Fruit fly (Drosophila melanogaster) whole organism, prepupa: ENCODE results near the gene CG13014.
A peak's percentile ranks its signal among the peaks of the same experiment; 100 is the strongest.

Experiments used
- Blimp-1 ChIP-seq: fragments of 200-800 bp; sonication (Bioruptor generic); optimal IDR thresholded peaks from 3 replicates; lab custom pipeline; 2017; ENCODE audit warnings: missing biosample characterization, missing genetic modification characterization, mild to moderate bottlenecking, moderate library complexity, missing genetic modification reagents
- CG10631 ChIP-seq: fragments of 200-800 bp; sonication (Bioruptor generic); optimal IDR thresholded peaks from 2 replicates; lab custom pipeline; 2016; ENCODE audit warnings: missing biosample characterization, missing genetic modification characterization
- CG11294 ChIP-seq: fragments of 200-800 bp; sonication (Bioruptor generic); IDR thresholded peaks from 2 replicates; pipeline ENCODE4 v1.3.6; 2022; ENCODE audit warnings: missing biosample characterization, missing genetic modification characterization
- CG11902 ChIP-seq: fragments of 200-800 bp; sonication (Bioruptor generic); optimal IDR thresholded peaks from 3 replicates; lab custom pipeline; 2016; ENCODE audit warnings: missing biosample characterization, missing genetic modification characterization
- CG15336 ChIP-seq: fragments of 200-800 bp; sonication (Bioruptor generic); IDR thresholded peaks from 2 replicates; pipeline ENCODE4 v1.3.6; 2022; ENCODE audit warnings: missing biosample characterization, missing genetic modification characterization
- CG1621 ChIP-seq: fragments of 200-800 bp; sonication (Bioruptor generic); optimal IDR thresholded peaks from 3 replicates; lab custom pipeline; 2018; ENCODE audit warnings: missing biosample characterization, mild to moderate bottlenecking, missing genetic modification characterization
- CG3032 ChIP-seq: fragments of 200-800 bp; optimal IDR thresholded peaks from 2 replicates; lab custom pipeline; 2019; ENCODE audit warnings: missing biosample characterization, mild to moderate bottlenecking, missing genetic modification characterization, moderate library complexity
- CG31627 ChIP-seq: fragments of 200-800 bp; sonication (Bioruptor generic); optimal IDR thresholded peaks from 3 replicates; lab custom pipeline; 2016; ENCODE audit warnings: missing biosample characterization, missing genetic modification characterization
- CG32006 ChIP-seq: fragments of 200-800 bp; sonication (Bioruptor generic); optimal IDR thresholded peaks from 3 replicates; lab custom pipeline; 2017; ENCODE audit warnings: missing biosample characterization, mild to moderate bottlenecking, missing genetic modification characterization
- CG6163 ChIP-seq: fragments of 200-800 bp; sonication (Bioruptor generic); IDR thresholded peaks from 3 replicates; pipeline ENCODE4 v1.3.6; 2022; ENCODE audit warnings: missing biosample characterization, missing genetic modification characterization
- CG8119 ChIP-seq: fragments of 200-800 bp; sonication (Bioruptor generic); IDR thresholded peaks from 3 replicates; pipeline ENCODE4 v1.3.6; 2022; ENCODE audit warnings: missing biosample characterization, missing genetic modification characterization
- CG8632 ChIP-seq: fragments of 200-800 bp; sonication (Bioruptor generic); optimal IDR thresholded peaks from 3 replicates; lab custom pipeline; 2016; ENCODE audit warnings: missing biosample characterization, missing genetic modification characterization
- Eip75B ChIP-seq: fragments of 200-800 bp; sonication (Bioruptor generic); optimal IDR thresholded peaks from 3 replicates; lab custom pipeline; 2016; ENCODE audit warnings: missing biosample characterization, missing genetic modification characterization
- Eip78C ChIP-seq: fragments of 200-800 bp; sonication (Bioruptor generic); peaks from one replicate; lab custom pipeline; 2016; ENCODE audit warnings: missing biosample characterization, missing genetic modification characterization
- Eip93F ChIP-seq: fragments of 200-800 bp; sonication (Bioruptor generic); optimal IDR thresholded peaks from 2 replicates; lab custom pipeline; 2016; ENCODE audit warnings: missing biosample characterization, mild to moderate bottlenecking, missing genetic modification characterization
- Ets21C ChIP-seq: fragments of 200-800 bp; sonication (Bioruptor generic); optimal IDR thresholded peaks from 3 replicates; lab custom pipeline; 2016; ENCODE audit warnings: missing biosample characterization, missing genetic modification characterization
- Ets96B ChIP-seq: fragments of 200-800 bp; optimal IDR thresholded peaks from 2 replicates; lab custom pipeline; 2019; ENCODE audit warnings: missing biosample characterization, mild to moderate bottlenecking, missing genetic modification characterization, moderate library complexity
- Gug ChIP-seq: fragments of 200-800 bp; sonication (Bioruptor generic); IDR thresholded peaks from 2 replicates; pipeline ENCODE4 v1.3.6; 2022; ENCODE audit warnings: missing biosample characterization, missing genetic modification characterization
- Met ChIP-seq: fragments of 200-800 bp; sonication (Bioruptor generic); optimal IDR thresholded peaks from 3 replicates; lab custom pipeline; 2016; ENCODE audit warnings: missing biosample characterization, missing genetic modification characterization
- Smox ChIP-seq: fragments of 200-800 bp; sonication (Bioruptor generic); optimal IDR thresholded peaks from 3 replicates; lab custom pipeline; 2016; ENCODE audit warnings: missing biosample characterization, missing genetic modification characterization
- Sox102F ChIP-seq: fragments of 200-800 bp; sonication (Bioruptor generic); optimal IDR thresholded peaks from 2 replicates; lab custom pipeline; 2016; ENCODE audit warnings: missing biosample characterization, mild to moderate bottlenecking, missing genetic modification characterization
- achi ChIP-seq: fragments of 200-800 bp; sonication (Bioruptor generic); optimal IDR thresholded peaks from 3 replicates; lab custom pipeline; 2016; ENCODE audit warnings: missing biosample characterization, missing genetic modification characterization
- acj6 ChIP-seq: fragments of 200-800 bp; sonication (Bioruptor generic); optimal IDR thresholded peaks from 3 replicates; lab custom pipeline; 2016; ENCODE audit warnings: missing biosample characterization, missing genetic modification characterization
- cyc ChIP-seq: fragments of 200-800 bp; sonication (Bioruptor generic); optimal IDR thresholded peaks from 3 replicates; lab custom pipeline; 2016; ENCODE audit warnings: missing biosample characterization, missing genetic modification characterization
- dac ChIP-seq: fragments of 200-800 bp; sonication (Bioruptor generic); optimal IDR thresholded peaks from 2 replicates; lab custom pipeline; 2017; ENCODE audit warnings: missing biosample characterization, mild to moderate bottlenecking, missing genetic modification characterization
- dsx ChIP-seq: fragments of 200-800 bp; optimal IDR thresholded peaks from 3 replicates; lab custom pipeline; 2019; ENCODE audit warnings: missing biosample characterization, mild to moderate bottlenecking, missing genetic modification characterization, moderate library complexity; ENCODE audit not compliant: poor library complexity, severe bottlenecking
- eg ChIP-seq: fragments of 200-800 bp; sonication (Bioruptor generic); IDR thresholded peaks from 3 replicates; pipeline ENCODE4 v1.3.6; 2022; ENCODE audit warnings: missing biosample characterization, missing genetic modification characterization
- fd85E ChIP-seq: fragments of 200-800 bp; sonication (Bioruptor generic); optimal IDR thresholded peaks from 3 replicates; lab custom pipeline; 2016; ENCODE audit warnings: missing biosample characterization, missing genetic modification characterization
- fkh ChIP-seq: fragments of 200-800 bp; sonication (Bioruptor generic); optimal IDR thresholded peaks from 3 replicates; lab custom pipeline; 2017; ENCODE audit warnings: missing biosample characterization, mild to moderate bottlenecking, missing genetic modification characterization, moderate library complexity
- pdm3 ChIP-seq: fragments of 200-800 bp; sonication (Bioruptor generic); optimal IDR thresholded peaks from 3 replicates; lab custom pipeline; 2016; ENCODE audit warnings: missing biosample characterization, missing genetic modification characterization
- ss ChIP-seq, 2 experiments: fragments of 200-800 bp; sonication (Bioruptor generic); optimal IDR thresholded peaks; 2 replicates in 1 of 2; 3 replicates in 1 of 2; lab custom pipeline; 2017 to 2018; ENCODE audit warnings: mild to moderate bottlenecking in 2 of 2, missing biosample characterization in 2 of 2, missing genetic modification characterization in 2 of 2, moderate library complexity in 1 of 2
- svp ChIP-seq: fragments of 200-800 bp; sonication (Bioruptor generic); peaks from one replicate; lab custom pipeline; 2016; ENCODE audit warnings: missing biosample characterization, missing genetic modification characterization
- topi ChIP-seq: fragments of 200-800 bp; sonication (Bioruptor generic); optimal IDR thresholded peaks from 3 replicates; lab custom pipeline; 2016; ENCODE audit warnings: missing biosample characterization, missing genetic modification characterization
- vri ChIP-seq: fragments of 200-800 bp; sonication (Bioruptor generic); optimal IDR thresholded peaks from 3 replicates; lab custom pipeline; 2016; ENCODE audit warnings: missing biosample characterization, mild to moderate bottlenecking, missing genetic modification characterization

Gene CG13014

DNA sequence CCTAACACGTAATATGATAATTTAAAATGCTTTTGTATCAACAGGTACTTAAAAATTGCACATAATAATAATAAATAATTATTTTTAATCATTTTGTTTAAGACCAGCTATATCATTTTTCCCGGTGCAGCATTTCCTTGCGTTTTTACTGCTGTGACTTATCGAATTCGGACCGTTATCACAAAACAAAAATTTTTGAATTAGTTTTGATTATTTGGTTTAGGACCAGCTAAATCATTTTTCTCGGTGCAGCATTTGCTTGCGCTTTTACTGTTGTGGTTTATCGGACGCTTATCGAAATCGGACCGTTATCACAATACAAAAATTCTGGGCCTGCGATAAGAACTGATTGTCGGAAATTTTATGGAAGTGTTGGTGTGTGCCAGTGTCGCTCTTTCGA lies 35.1 kb upstream of the CG13014 start (continued):
- TF ChIP-seq achi (GFP tag; lab: Kevin White, UChicago), result peak; percentile 78
- peak; percentile 81 for TF ChIP-seq CG31627 (GFP tag; lab: Kevin White, UChicago)
- TF ChIP-seq CG32006 (GFP tag; lab: Kevin White, UChicago), result peak; percentile 87
- peak; percentile 52 for TF ChIP-seq Blimp-1 (GFP tag; lab: Kevin White, UChicago)
- peak; percentile 58 for TF ChIP-seq CG11902 (GFP tag; lab: Kevin White, UChicago)
- TF ChIP-seq Eip93F (GFP tag; lab: Kevin White, UChicago), result peak; percentile 84
- TF ChIP-seq CG6163 (GFP tag; lab: Robert Waterston, UW), result peak; percentile 88
- peak; percentile 65 for TF ChIP-seq Ets21C
- TF ChIP-seq Ets96B (tag; lab: Kevin White, UChicago), result peak; percentile 75
- TF ChIP-seq CG3032 (tag; lab: Kevin White, UChicago), result peak; percentile 65
- peak; percentile 79 for TF ChIP-seq acj6 (GFP tag; lab: Kevin White, UChicago)
- TF ChIP-seq Eip78C (GFP tag; lab: Kevin White, UChicago), result peak; percentile 93
- TF ChIP-seq CG1621 (tag; lab: Kevin White, UChicago), result no peak
- TF ChIP-seq Gug (GFP tag; lab: Robert Waterston, UW), result peak; percentile 71
- peak; percentile 62 for TF ChIP-seq fd85E (GFP tag; lab: Kevin White, UChicago)
- TF ChIP-seq cyc (GFP tag; lab: Kevin White, UChicago), result peak; percentile 75
- TF ChIP-seq ss (GFP tag; optimal IDR thresholded peaks at IDR 0.05; lab: Kevin White, UChicago), result no peak
- TF ChIP-seq eg (GFP tag; lab: Robert Waterston, UW), result peak; percentile 85; the same call in 2 of the 3 replicates
- peak; percentile 64 for TF ChIP-seq dac (GFP tag; lab: Kevin White, UChicago)
- TF ChIP-seq CG11294, result peak; percentile 42; the same call in 1 of the 2 replicates
- TF ChIP-seq Smox (GFP tag; lab: Kevin White, UChicago), result peak; percentile 82
- peak; percentile 65 for TF ChIP-seq dsx (GFP tag; lab: Kevin White, UChicago)
- TF ChIP-seq CG8632, result peak; percentile 79
- peak; percentile 81 for TF ChIP-seq Met (GFP tag; lab: Kevin White, UChicago)
- TF ChIP-seq fkh (GFP tag; lab: Kevin White, UChicago), result no peak
- peak; percentile 85 for TF ChIP-seq svp
- TF ChIP-seq Sox102F (GFP tag; lab: Kevin White, UChicago), result no peak
- TF ChIP-seq topi (GFP tag; lab: Kevin White, UChicago), result peak; percentile 86
- TF ChIP-seq CG10631 (GFP tag; lab: Kevin White, UChicago), result peak; percentile 78
- TF ChIP-seq CG15336 (GFP tag; lab: Robert Waterston, UW), result peak; percentile 83

DNA sequence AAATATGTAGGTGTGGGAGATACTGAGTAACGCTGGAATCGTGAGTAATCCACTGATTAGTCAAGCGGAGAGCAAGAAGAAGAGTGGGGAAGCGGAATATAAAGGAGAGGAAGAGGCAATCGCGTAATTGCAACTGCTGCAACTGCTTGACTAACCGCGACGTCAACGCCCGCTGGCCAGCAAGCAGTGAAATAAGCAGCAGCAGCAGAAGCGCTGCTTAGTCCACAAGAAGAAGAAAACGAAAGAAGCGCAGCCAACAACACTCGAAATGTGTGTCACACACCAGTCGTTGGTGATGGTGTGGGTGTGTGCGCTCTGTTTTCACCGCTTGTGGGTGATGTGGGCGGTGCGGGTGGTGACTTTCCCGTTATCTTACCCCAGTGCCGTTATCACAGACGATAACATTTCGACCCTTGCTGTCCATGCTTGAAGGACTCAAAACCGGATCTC lies 34.7 kb upstream of the CG13014 start:
- TF ChIP-seq vri (GFP tag; lab: Kevin White, UChicago) (peak; percentile 83), pdm3 (no peak), Gug (GFP tag; lab: Robert Waterston, UW) (no peak), CG6163 (GFP tag; lab: Robert Waterston, UW) (peak; percentile 14; the same call in 1 of the 3 replicates), Eip75B (GFP tag; lab: Kevin White, UChicago) (peak; percentile 35), eg (GFP tag; lab: Robert Waterston, UW) (peak; percentile 12; the same call in 1 of the 3 replicates), svp (peak; percentile 88), CG8119 (GFP tag; lab: Robert Waterston, UW) (0 out of 3 replicates have a peak, but pooled peaks have one; percentile 23), dac (GFP tag; lab: Kevin White, UChicago) (no peak), Eip78C (GFP tag; lab: Kevin White, UChicago) (peak; percentile 45)

DNA sequence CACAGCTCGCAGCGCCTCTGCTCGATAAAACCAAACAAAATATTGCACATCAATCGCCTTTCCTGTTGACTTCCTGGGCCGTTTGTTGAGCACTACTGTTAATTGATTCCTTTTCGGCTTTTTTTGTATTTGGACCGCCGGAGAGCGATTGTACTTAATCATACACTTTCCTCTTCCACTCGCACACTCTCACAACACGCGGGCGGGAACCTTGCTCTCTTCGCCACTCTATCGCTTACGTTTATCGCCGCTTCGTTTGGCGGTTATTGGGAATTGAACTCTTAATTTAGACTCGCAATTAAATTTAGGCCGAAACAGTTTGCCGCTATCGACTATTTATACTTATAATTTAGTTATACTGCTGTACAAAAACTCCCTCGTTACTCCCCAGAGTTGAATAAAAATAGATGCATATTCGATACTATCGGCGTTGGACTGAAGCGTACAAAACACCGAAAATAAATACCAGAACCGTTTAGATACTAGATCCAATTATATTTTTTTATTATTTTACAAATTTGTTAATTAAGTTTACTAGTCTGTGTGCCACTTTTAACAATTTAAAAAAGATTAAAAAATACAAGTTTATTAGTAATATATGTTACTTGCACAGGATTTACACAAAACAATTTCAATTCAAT lies 34.0 kb upstream of the CG13014 start, which contains the start of gene Arp2:
TSS of gene Arp2 (minus strand) at position 427 of the 641 bp plus-strand sequence.
- TF ChIP-seq Ets21C (no peak), Eip78C (GFP tag; lab: Kevin White, UChicago) (peak; percentile 21)
